Worm (Caenorhabditis elegans) whole organism, L4 larva: ENCODE data around the gene C12D5.5.

Experiments used
- ceh-62 ChIP-seq: sonication (generic microtip); optimal IDR thresholded peaks from 2 replicates; lab custom pipeline; 2017; ENCODE audit warnings: missing biosample characterization, missing genetic modification characterization
- unc-39 ChIP-seq: sonication (generic microtip); optimal IDR thresholded peaks from 2 replicates; lab custom pipeline; 2017; ENCODE audit warnings: missing biosample characterization, missing genetic modification characterization

DNA sequence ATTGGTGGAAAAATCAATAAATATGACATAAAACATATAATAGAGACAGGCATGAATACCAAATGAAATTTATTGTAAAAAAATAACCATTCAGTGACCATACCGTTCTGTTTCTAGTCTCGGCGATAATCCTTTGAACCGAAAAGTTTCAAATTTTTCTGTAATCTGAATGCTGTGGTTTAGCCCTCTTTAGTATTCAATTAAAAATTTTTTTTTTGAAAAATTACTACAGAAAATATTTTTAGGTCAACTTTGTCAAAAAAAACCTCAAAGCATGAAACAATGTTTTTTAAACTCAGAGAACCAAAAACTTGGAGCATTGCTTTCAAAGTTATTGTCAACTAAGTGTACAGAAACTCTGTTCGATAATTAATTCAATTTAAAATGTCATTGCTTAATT lies 40.5 kb downstream of the C12D5.5 start, which contains the start of gene ZK105.11:
- TF ChIP-seq ceh-62 (tag; lab: Kevin White, UChicago) (no peak), unc-39 (tag; lab: Kevin White, UChicago) (no peak)
